Fruit fly (Drosophila melanogaster) S2 (cell line): ENCODE results near the gene Dlc90F.

Experiments
- CG8478 ChIP-seq: fragments of >200 bp; optimal IDR thresholded peaks from 2 replicates; lab custom pipeline; 2018
- CTCF ChIP-seq, 2 experiments: fragments of >200 bp; optimal IDR thresholded peaks; 2 replicates each; lab custom pipeline; 2018

dm6 chr3R:18310766-18311367 is 11.8 kb downstream of the Dlc90F start:
- TF ChIP-seq CTCF (optimal IDR thresholded peaks at IDR 0.05; lab: Kevin White, UChicago) (no peak), CG8478 (no peak)
